Fruit fly (Drosophila melanogaster): Measurements from ENCODE around the gene oxt.

DNA sequence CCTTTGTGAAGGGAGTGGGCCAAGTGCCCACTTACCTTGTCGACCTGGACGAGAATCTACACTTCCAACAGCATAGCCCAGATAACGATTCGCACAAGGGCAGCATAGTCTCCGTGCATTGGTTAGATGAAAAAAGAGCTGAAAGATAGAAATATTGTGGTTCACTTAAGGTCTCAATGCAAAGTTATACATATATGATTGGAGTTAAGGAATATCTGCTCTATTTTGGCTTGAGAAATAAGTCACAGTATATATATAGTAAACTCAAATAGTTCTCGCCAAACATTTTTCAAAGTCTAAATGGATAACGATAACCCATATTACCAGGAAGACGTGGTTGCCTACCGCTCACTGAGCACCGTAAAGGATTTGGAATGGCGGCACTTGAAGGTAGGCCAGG is 14.1 kb downstream of the oxt start, which contains the start of gene CG32305:
- TF ChIP-seq CG8301 (tag; optimal IDR thresholded peaks at IDR 0.05): no peak
- TF ChIP-seq CG14655 (GFP tag; optimal IDR thresholded peaks at IDR 0.05): no peak
- no peak for TF ChIP-seq Snoo (tag; optimal IDR thresholded peaks at IDR 0.05)
